Fruit fly (Drosophila melanogaster): Measurements from ENCODE around the gene Usp32.

The Usp32 gene

DNA sequence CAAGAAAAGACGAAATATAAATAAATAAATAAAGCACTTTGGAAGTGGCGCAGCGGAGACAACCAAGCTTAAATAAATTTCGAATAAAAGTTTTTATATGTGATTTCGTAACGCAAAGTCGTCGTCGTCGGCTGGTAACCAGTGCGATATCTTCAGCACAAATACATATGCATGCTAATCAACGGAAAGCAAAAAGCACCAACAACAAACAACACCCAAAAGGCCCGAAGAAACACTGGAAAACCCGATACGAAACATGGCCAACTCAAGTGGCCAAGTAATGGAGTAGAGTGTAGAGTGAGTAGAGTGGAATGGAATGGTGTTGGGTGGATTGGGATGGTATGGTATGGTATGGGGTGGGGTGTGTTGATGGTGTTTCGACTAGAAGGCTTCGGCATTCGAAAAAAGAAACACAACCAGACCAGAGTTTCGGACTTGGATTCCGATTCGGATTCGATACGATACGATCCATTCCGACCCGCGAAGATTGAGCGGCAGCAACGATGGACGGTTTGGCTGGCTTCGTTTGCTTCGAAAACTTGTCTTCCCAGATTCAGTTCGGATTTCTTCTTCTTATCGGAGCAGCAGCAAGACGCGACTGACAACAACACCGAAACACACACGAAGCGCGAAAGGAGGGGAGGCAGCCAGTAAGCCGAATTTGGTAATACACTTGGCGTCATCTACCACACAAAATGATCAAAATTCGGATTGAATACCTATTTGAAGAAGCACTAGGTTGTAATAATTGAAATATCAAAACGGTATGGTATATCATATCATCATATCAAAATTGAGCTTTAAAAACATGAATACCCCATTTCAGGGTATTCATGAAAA, 31.8 kb downstream of the Usp32 start:
- TF ChIP-seq Met (GFP tag; optimal IDR thresholded peaks at IDR 0.05) (peak; percentile 99), CG6808 (GFP tag; optimal IDR thresholded peaks at IDR 0.05) (peak; percentile 98), CG9139 (GFP tag; optimal IDR thresholded peaks at IDR 0.05) (peak; percentile 89), CG15336 (GFP tag; IDR thresholded peaks at IDR 0.05) (peak; percentile 98), CG4318 (GFP tag; optimal IDR thresholded peaks at IDR 0.05) (peak; percentile 94), CG10669 (GFP tag; optimal IDR thresholded peaks at IDR 0.05) (peak; percentile 97), CG16779 (tag; optimal IDR thresholded peaks at IDR 0.05) (peak; percentile 96), Smox (GFP tag; optimal IDR thresholded peaks at IDR 0.05) (peak; percentile 98), dac (GFP tag; optimal IDR thresholded peaks at IDR 0.05) (peak; percentile 95), ss (GFP tag; optimal IDR thresholded peaks at IDR 0.05) (peak; percentile 97 to 98), Gug (GFP tag; IDR thresholded peaks at IDR 0.05) (peak; percentile 93), cyc (GFP tag; optimal IDR thresholded peaks at IDR 0.05) (peak; percentile 99), CG1621 (tag; optimal IDR thresholded peaks at IDR 0.05) (peak; percentile 98), Ets21C (GFP tag; optimal IDR thresholded peaks at IDR 0.05) (peak; percentile 98), achi (GFP tag; optimal IDR thresholded peaks at IDR 0.05) (peak; percentile 98), CG11762 (GFP tag; optimal IDR thresholded peaks at IDR 0.05; ENCODE audit: insufficient read depth) (peak; percentile 91), fd59A (GFP tag; optimal IDR thresholded peaks at IDR 0.05) (peak; percentile 98), CG6792 (GFP tag; optimal IDR thresholded peaks at IDR 0.05) (peak; percentile 99), Hr4 (GFP tag; optimal IDR thresholded peaks at IDR 0.05) (peak; percentile 98), CG3032 (tag; optimal IDR thresholded peaks at IDR 0.05) (peak; percentile 97), CG6163 (GFP tag; IDR thresholded peaks at IDR 0.05) (peak; percentile 98), Eip93F (GFP tag; optimal IDR thresholded peaks at IDR 0.05) (peak; percentile 98), Sox14 (GFP tag; optimal IDR thresholded peaks at IDR 0.05) (peak; percentile 99), lz (GFP tag; optimal IDR thresholded peaks at IDR 0.05) (peak; percentile 99), CG6854 (GFP tag; optimal IDR thresholded peaks at IDR 0.05) (peak; percentile 97), Lpt (GFP tag; optimal IDR thresholded peaks at IDR 0.05) (peak; percentile 96), CG8632 (GFP tag; optimal IDR thresholded peaks at IDR 0.05) (peak; percentile 98), Blimp-1 (GFP tag; optimal IDR thresholded peaks at IDR 0.05) (peak; percentile 93), acj6 (GFP tag; optimal IDR thresholded peaks at IDR 0.05) (peak; percentile 99), Ets96B (tag; optimal IDR thresholded peaks at IDR 0.05) (peak; percentile 98), salr (GFP tag; optimal IDR thresholded peaks at IDR 0.05) (peak; percentile 96 to 97), CG8319 (GFP tag; optimal IDR thresholded peaks at IDR 0.05) (peak; percentile 98), Hr39 (GFP tag; optimal IDR thresholded peaks at IDR 0.05) (peak; percentile 99), CG3919 (GFP tag; optimal IDR thresholded peaks at IDR 0.05) (peak; percentile 99), topi (GFP tag; optimal IDR thresholded peaks at IDR 0.05) (peak; percentile 99), Hr38 (GFP tag; optimal IDR thresholded peaks at IDR 0.05) (peak; percentile 68), fd85E (GFP tag; optimal IDR thresholded peaks at IDR 0.05) (peak; percentile 92), Eip78C (GFP tag) (peak; percentile 100), dsx (GFP tag; optimal IDR thresholded peaks at IDR 0.05; ENCODE audit: poor library complexity, severe bottlenecking) (peak; percentile 99), eg (GFP tag; IDR thresholded peaks at IDR 0.05) (peak; percentile 97), CG11902 (GFP tag; optimal IDR thresholded peaks at IDR 0.05) (peak; percentile 95), spab (GFP tag; optimal IDR thresholded peaks at IDR 0.05) (peak; percentile 95), Sox102F (GFP tag; optimal IDR thresholded peaks at IDR 0.05) (peak; percentile 99), CG6276 (GFP tag; optimal IDR thresholded peaks at IDR 0.05) (peak; percentile 96), CG10631 (GFP tag; optimal IDR thresholded peaks at IDR 0.05) (peak; percentile 98), CG32006 (GFP tag; optimal IDR thresholded peaks at IDR 0.05) (peak; percentile 98), CG11294 (GFP tag; IDR thresholded peaks at IDR 0.05) (peak; percentile 93), net (GFP tag; optimal IDR thresholded peaks at IDR 0.05) (peak; percentile 98), fkh (GFP tag; optimal IDR thresholded peaks at IDR 0.05) (peak; percentile 51), CG7368 (GFP tag; optimal IDR thresholded peaks at IDR 0.05) (peak; percentile 96)
